Worm (Caenorhabditis elegans) whole organism, L1 larva: ENCODE results near the gene C28G1.2.

ENCODE experiments used
- aha-1 ChIP-seq: fragments of 150-350 bp; optimal IDR thresholded peaks from 2 replicates; lab custom pipeline; 2014; ENCODE audit warnings: missing biosample characterization, missing genetic modification characterization
- hpl-2 ChIP-seq: fragments of 150-350 bp; optimal IDR thresholded peaks from 2 replicates; lab custom pipeline; 2014; ENCODE audit warnings: missing biosample characterization, missing genetic modification reagents, missing genetic modification characterization
- mdl-1 ChIP-seq, 2 experiments: fragments of 150-350 bp; optimal IDR thresholded peaks; 2 replicates each; lab custom pipeline; 2014 to 2017; ENCODE audit warnings: missing biosample characterization in 2 of 2, missing genetic modification characterization in 2 of 2, inconsistent platforms in 1 of 2
- nhr-84 ChIP-seq: sonication (generic microtip); optimal IDR thresholded peaks from 2 replicates; lab custom pipeline; 2017; ENCODE audit warnings: missing biosample characterization, missing genetic modification characterization

- TF ChIP-seq nhr-84 (tag; lab: Kevin White, UChicago) (no peak), hpl-2 (GFP tag; lab: Kevin White, UChicago) (no peak), mdl-1 (tag; optimal IDR thresholded peaks at IDR 0.05; lab: Kevin White, UChicago) (no peak), aha-1 (no peak)
Observed at ce11 chrX:8854409-8854808, 18.6 kb downstream of the C28G1.2 start.
